Worm (Caenorhabditis elegans) whole organism, L4 larva: Measurements from ENCODE around the gene C16C10.8.

Source experiments
- F26F4.8 ChIP-seq: fragments of 200-800 bp; sonication (Bioruptor generic); conservative IDR thresholded peaks from 2 replicates; pipeline ENCODE4 v1.3.6; 2022; ENCODE audit warnings: missing genetic modification characterization, missing compliant biosample characterization
- F37D6.2 ChIP-seq: sonication (generic microtip); optimal IDR thresholded peaks from 2 replicates; lab custom pipeline; 2016; ENCODE audit warnings: mild to moderate bottlenecking, missing genetic modification characterization, missing compliant biosample characterization
- F44E2.7 ChIP-seq: fragments of 200-800 bp; sonication (Bioruptor generic); IDR thresholded peaks from 2 replicates; pipeline ENCODE4 v2.1.2; 2022; ENCODE audit warnings: missing genetic modification characterization, missing compliant biosample characterization
- F49E8.2 ChIP-seq: sonication (generic microtip); optimal IDR thresholded peaks from 2 replicates; lab custom pipeline; 2016; ENCODE audit warnings: missing compliant biosample characterization, mild to moderate bottlenecking, missing genetic modification characterization, borderline replicate concordance
- Y105C5A.15 ChIP-seq: fragments of 200-800 bp; sonication (Bioruptor generic); IDR thresholded peaks from 2 replicates; pipeline ENCODE4 v1.3.6; 2022; ENCODE audit warnings: missing genetic modification characterization, missing compliant biosample characterization
- Y48G9A.11 ChIP-seq: fragments of 200-800 bp; sonication (Bioruptor generic); IDR thresholded peaks from 2 replicates; pipeline ENCODE4 v1.3.6; 2022; ENCODE audit warnings: missing genetic modification reagents, missing genetic modification characterization, missing compliant biosample characterization
- Y5F2A.4 ChIP-seq: fragments of 200-800 bp; sonication (Bioruptor generic); optimal IDR thresholded peaks from 2 replicates; lab custom pipeline; 2018; ENCODE audit warnings: mild to moderate bottlenecking, missing genetic modification characterization, missing compliant biosample characterization
- Y75B8A.6 ChIP-seq: fragments of 200-800 bp; sonication (Bioruptor generic); IDR thresholded peaks from 2 replicates; pipeline ENCODE4 v1.3.6; 2022; ENCODE audit warnings: missing genetic modification reagents, missing genetic modification characterization, missing compliant biosample characterization
- ZK337.2 ChIP-seq: fragments of 200-800 bp; sonication (Bioruptor generic); IDR thresholded peaks from 2 replicates; pipeline ENCODE4 v1.3.6; 2022; ENCODE audit warnings: missing genetic modification reagents, missing genetic modification characterization, missing compliant biosample characterization
- aha-1 ChIP-seq: fragments of 150-350 bp; peaks from one replicate; lab custom pipeline; 2014; ENCODE audit warnings: missing biosample characterization, missing genetic modification characterization
- aly-2 ChIP-seq: sonication (generic microtip); optimal IDR thresholded peaks from 2 replicates; lab custom pipeline; 2018; ENCODE audit warnings: missing biosample characterization, missing genetic modification characterization
- ceh-20 ChIP-seq: fragments of 200-800 bp; sonication (Bioruptor generic); IDR thresholded peaks from 2 replicates; pipeline ENCODE4 v1.3.6; 2022; ENCODE audit warnings: missing genetic modification reagents, missing genetic modification characterization, missing compliant biosample characterization
- ceh-82 ChIP-seq: sonication (generic microtip); optimal IDR thresholded peaks from 2 replicates; lab custom pipeline; 2017; ENCODE audit warnings: missing biosample characterization, missing genetic modification characterization
- ces-1 ChIP-seq: fragments of 150-350 bp; sonication (generic microtip); optimal IDR thresholded peaks from 4 replicates; lab custom pipeline; 2014; ENCODE audit warnings: missing biosample characterization, missing genetic modification reagents, missing genetic modification characterization
- daf-12 ChIP-seq: fragments of 150-350 bp; optimal IDR thresholded peaks from 2 replicates; lab custom pipeline; 2014; ENCODE audit warnings: missing biosample characterization, missing genetic modification reagents, missing genetic modification characterization
- dmd-6 ChIP-seq: fragments of 200-800 bp; sonication (Bioruptor generic); IDR thresholded peaks from 2 replicates; pipeline ENCODE4 v1.3.6; 2022; ENCODE audit warnings: missing genetic modification reagents, missing genetic modification characterization, missing compliant biosample characterization
- dmd-8 ChIP-seq: fragments of 200-800 bp; sonication (Bioruptor generic); IDR thresholded peaks from 2 replicates; pipeline ENCODE4 v1.3.6; 2022; ENCODE audit warnings: missing genetic modification characterization, missing compliant biosample characterization
- dve-1 ChIP-seq: sonication (generic microtip); optimal IDR thresholded peaks from 2 replicates; lab custom pipeline; 2017; ENCODE audit warnings: antibody characterized with exemption, mild to moderate bottlenecking, missing genetic modification characterization, missing compliant biosample characterization; ENCODE audit not compliant: insufficient read depth
- egl-43 ChIP-seq: fragments of 200-800 bp; sonication (Bioruptor generic); IDR thresholded peaks from 2 replicates; pipeline ENCODE4 v1.3.6; 2022; ENCODE audit warnings: missing genetic modification reagents, missing genetic modification characterization, missing compliant biosample characterization
- fos-1 ChIP-seq: fragments of 150-350 bp; optimal IDR thresholded peaks from 2 replicates; lab custom pipeline; 2014; ENCODE audit warnings: missing biosample characterization, missing genetic modification characterization
- gei-8 ChIP-seq: fragments of 200-800 bp; sonication (Bioruptor generic); optimal IDR thresholded peaks from 2 replicates; lab custom pipeline; 2018; ENCODE audit warnings: mild to moderate bottlenecking, missing genetic modification characterization, missing compliant biosample characterization
- hif-1 ChIP-seq, 2 experiments: sonication (generic microtip); optimal IDR thresholded peaks; 2 replicates each; lab custom pipeline; 2016 to 2017; ENCODE audit warnings: missing compliant biosample characterization in 2 of 2, missing genetic modification characterization in 2 of 2, missing genetic modification reagents in 2 of 2, missing genotype in 2 of 2, mild to moderate bottlenecking in 1 of 2
- hlh-11 ChIP-seq: fragments of 200-800 bp; sonication (Bioruptor generic); optimal IDR thresholded peaks from 2 replicates; lab custom pipeline; 2018; ENCODE audit warnings: mild to moderate bottlenecking, missing genetic modification characterization, missing compliant biosample characterization
- hlh-30 ChIP-seq: sonication (generic microtip); optimal IDR thresholded peaks from 2 replicates; lab custom pipeline; 2017; ENCODE audit warnings: antibody characterized with exemption, mild to moderate bottlenecking, missing genetic modification characterization, missing compliant biosample characterization; ENCODE audit not compliant: insufficient read depth
- lim-7 ChIP-seq: fragments of 200-800 bp; sonication (Bioruptor generic); IDR thresholded peaks from 2 replicates; pipeline ENCODE4 v1.3.6; 2022; ENCODE audit warnings: missing genetic modification characterization, missing compliant biosample characterization
- lin-15B ChIP-seq: fragments of 150-350 bp; sonication (generic microtip); optimal IDR thresholded peaks from 3 replicates; lab custom pipeline; 2014; ENCODE audit warnings: missing biosample characterization, missing genetic modification characterization
- lin-38 ChIP-seq: fragments of 200-800 bp; sonication (Bioruptor generic); IDR thresholded peaks from 2 replicates; pipeline ENCODE4 v1.3.6; 2022; ENCODE audit warnings: missing genetic modification reagents, missing genetic modification characterization, missing compliant biosample characterization
- lir-3 ChIP-seq: sonication (generic microtip); optimal IDR thresholded peaks from 2 replicates; lab custom pipeline; 2016; ENCODE audit warnings: mild to moderate bottlenecking, missing genetic modification characterization, missing compliant biosample characterization
- lsy-2 ChIP-seq, 2 experiments: fragments of 150-350 bp in 1 of 2; sonication (generic microtip) in 1 of 2; optimal IDR thresholded peaks; 2 replicates each; lab custom pipeline; 2014 to 2017; ENCODE audit warnings: missing biosample characterization in 2 of 2, missing genetic modification characterization in 2 of 2
- madf-5 ChIP-seq, 2 experiments: fragments of 200-800 bp; sonication (Bioruptor generic); IDR thresholded peaks; 2 replicates each; pipeline ENCODE4 v1.3.6; 2022; ENCODE audit warnings: missing compliant biosample characterization in 2 of 2, missing genetic modification characterization in 2 of 2
- mes-2 ChIP-seq: sonication (generic microtip); optimal IDR thresholded peaks from 2 replicates; lab custom pipeline; 2016; ENCODE audit warnings: missing genotype, mild to moderate bottlenecking, missing genetic modification characterization, missing compliant biosample characterization; ENCODE audit not compliant: poor library complexity, severe bottlenecking
- mxl-2 ChIP-seq: fragments of 200-800 bp; sonication (Bioruptor generic); conservative IDR thresholded peaks from 2 replicates; pipeline ENCODE4 v1.3.6; 2022; ENCODE audit warnings: missing genetic modification reagents, missing genetic modification characterization, missing compliant biosample characterization
- mxl-3 ChIP-seq: fragments of 200-800 bp; sonication (Bioruptor generic); optimal IDR thresholded peaks from 2 replicates; lab custom pipeline; 2018; ENCODE audit warnings: mild to moderate bottlenecking, missing genetic modification characterization, missing compliant biosample characterization
- nhr-11 ChIP-seq: fragments of 150-350 bp; optimal IDR thresholded peaks from 2 replicates; lab custom pipeline; 2014; ENCODE audit warnings: missing biosample characterization, missing genetic modification characterization
- nhr-41 ChIP-seq: fragments of 200-800 bp; sonication (Bioruptor generic); IDR thresholded peaks from 2 replicates; pipeline ENCODE4 v1.3.6; 2022; ENCODE audit warnings: missing genetic modification reagents, missing genetic modification characterization, missing compliant biosample characterization
- nhr-42 ChIP-seq: fragments of 200-800 bp; sonication (Bioruptor generic); IDR thresholded peaks from 2 replicates; pipeline ENCODE4 v1.3.6; 2022; ENCODE audit warnings: missing genetic modification characterization, missing compliant biosample characterization
- nhr-48 ChIP-seq: sonication (generic microtip); optimal IDR thresholded peaks from 2 replicates; lab custom pipeline; 2016; ENCODE audit warnings: mild to moderate bottlenecking, missing genetic modification characterization, missing compliant biosample characterization
- php-3 ChIP-seq: fragments of 200-800 bp; sonication (Bioruptor generic); IDR thresholded peaks from 2 replicates; pipeline ENCODE4 v1.3.6; 2022; ENCODE audit warnings: missing genetic modification reagents, missing genetic modification characterization, missing compliant biosample characterization
- sdz-12 ChIP-seq: fragments of 200-800 bp; sonication (Bioruptor generic); optimal IDR thresholded peaks from 2 replicates; lab custom pipeline; 2018; ENCODE audit warnings: mild to moderate bottlenecking, missing genetic modification characterization, missing compliant biosample characterization
- set-16 ChIP-seq: fragments of 200-800 bp; sonication (Bioruptor generic); IDR thresholded peaks from 2 replicates; pipeline ENCODE4 v1.3.6; 2022; ENCODE audit warnings: missing genetic modification reagents, missing genetic modification characterization, missing compliant biosample characterization
- snpc-1.2 ChIP-seq: fragments of 200-800 bp; sonication (Bioruptor generic); IDR thresholded peaks from 2 replicates; pipeline ENCODE4 v1.3.6; 2022; ENCODE audit warnings: missing genetic modification reagents, missing genetic modification characterization, missing compliant biosample characterization
- spr-1 ChIP-seq: sonication (generic microtip); optimal IDR thresholded peaks from 2 replicates; lab custom pipeline; 2016; ENCODE audit warnings: mild to moderate bottlenecking, missing genetic modification characterization, missing compliant biosample characterization
- tra-1 ChIP-seq: fragments of 200-800 bp; sonication (Bioruptor generic); IDR thresholded peaks from 2 replicates; pipeline ENCODE4 v1.3.6; 2022; ENCODE audit warnings: missing genetic modification reagents, missing genetic modification characterization, missing compliant biosample characterization
- unc-39 ChIP-seq: sonication (generic microtip); optimal IDR thresholded peaks from 2 replicates; lab custom pipeline; 2017; ENCODE audit warnings: missing biosample characterization, missing genetic modification characterization
- vab-7 ChIP-seq: fragments of 200-800 bp; sonication (Bioruptor generic); IDR thresholded peaks from 2 replicates; pipeline ENCODE4 v1.3.6; 2022; ENCODE audit warnings: missing genetic modification reagents, missing genetic modification characterization, missing compliant biosample characterization
- zag-1 ChIP-seq: fragments of 150-350 bp; optimal IDR thresholded peaks from 2 replicates; lab custom pipeline; 2014; ENCODE audit warnings: missing biosample characterization, missing genetic modification characterization
- zip-11 ChIP-seq: fragments of 200-800 bp; sonication (Bioruptor generic); IDR thresholded peaks from 2 replicates; pipeline ENCODE4 v1.3.6; 2022; ENCODE audit warnings: missing genetic modification characterization, missing compliant biosample characterization
- zip-2 ChIP-seq: fragments of 150-350 bp; optimal IDR thresholded peaks from 2 replicates; lab custom pipeline; 2014; ENCODE audit warnings: missing biosample characterization, missing genetic modification characterization
- ztf-11 ChIP-seq: fragments of 150-350 bp; optimal IDR thresholded peaks from 2 replicates; lab custom pipeline; 2014; ENCODE audit warnings: missing biosample characterization, missing genetic modification characterization
- ztf-7 ChIP-seq: fragments of 150-350 bp; optimal IDR thresholded peaks from 2 replicates; lab custom pipeline; 2014; ENCODE audit warnings: missing biosample characterization, missing genetic modification characterization

Gene C16C10.8

ce11 chrIII:4195306-4196008, 31.5 kb upstream of the C16C10.8 start (continued):
- no peak for TF ChIP-seq lir-3 (tag; lab: Kevin White, UChicago)
- TF ChIP-seq ceh-20 (GFP tag; lab: Robert Waterston, UW): peak; percentile 15; the same call in 1 of the 2 replicates
- no peak for TF ChIP-seq egl-43 (GFP tag; lab: Robert Waterston, UW)
- no peak for TF ChIP-seq zag-1 (tag; lab: Kevin White, UChicago)
- TF ChIP-seq hlh-11: peak; percentile 48
- no peak for TF ChIP-seq ceh-82 (tag; lab: Kevin White, UChicago)
- TF ChIP-seq Y75B8A.6 (GFP tag; lab: Robert Waterston, UW): peak; percentile 56; the same call in 1 of the 2 replicates
- no peak for TF ChIP-seq vab-7 (GFP tag; lab: Robert Waterston, UW)
- TF ChIP-seq tra-1 (GFP tag; lab: Robert Waterston, UW): 0 out of 2 replicates have a peak, but pooled peaks have one; percentile 36
- TF ChIP-seq daf-12: no peak
- no peak for TF ChIP-seq F26F4.8 (GFP tag; lab: Robert Waterston, UW)
- TF ChIP-seq sdz-12 (GFP tag; lab: Kevin White, UChicago): peak; percentile 21
- peak; percentile 66; the same call in 1 of the 2 replicates for TF ChIP-seq Y105C5A.15 (GFP tag; lab: Robert Waterston, UW)
- TF ChIP-seq snpc-1.2 (GFP tag; lab: Robert Waterston, UW): peak; percentile 71
- no peak for TF ChIP-seq ztf-11 (tag; lab: Kevin White, UChicago)
- TF ChIP-seq hif-1 (tag; optimal IDR thresholded peaks at IDR 0.05; lab: Kevin White, UChicago): peak in 1 of 2 experiments; percentile 63
- TF ChIP-seq madf-5 (GFP tag; IDR thresholded peaks at IDR 0.05; lab: Robert Waterston, UW): no peak
- TF ChIP-seq F49E8.2 (tag; lab: Kevin White, UChicago): no peak
- peak; percentile 23 for TF ChIP-seq nhr-48 (tag; lab: Kevin White, UChicago)
- TF ChIP-seq mxl-3: peak; percentile 43
- no peak; the same call in 1 of the 2 replicates for TF ChIP-seq nhr-41 (GFP tag; lab: Robert Waterston, UW)
- TF ChIP-seq dve-1: peak; percentile 88
- TF ChIP-seq dmd-6 (GFP tag; lab: Robert Waterston, UW): peak; percentile 30; the same call in 1 of the 2 replicates
- no peak for TF ChIP-seq ztf-7 (tag; lab: Kevin White, UChicago)
- TF ChIP-seq F44E2.7 (GFP tag; lab: Robert Waterston, UW): peak; percentile 64; the same call in 1 of the 2 replicates
- peak; percentile 54 for TF ChIP-seq Y5F2A.4 (GFP tag; lab: Kevin White, UChicago)
- no peak for TF ChIP-seq aly-2 (tag; lab: Kevin White, UChicago)
- no peak for TF ChIP-seq nhr-11
- TF ChIP-seq fos-1 (tag; lab: Kevin White, UChicago): no peak
- TF ChIP-seq lsy-2 (tag; optimal IDR thresholded peaks at IDR 0.05; lab: Kevin White, UChicago): peak; percentile 10 to 81
- no peak for TF ChIP-seq ZK337.2 (GFP tag; lab: Robert Waterston, UW)
- peak; percentile 45 for TF ChIP-seq F37D6.2 (tag; lab: Kevin White, UChicago)
- TF ChIP-seq unc-39 (tag; lab: Kevin White, UChicago): no peak
- no peak for TF ChIP-seq nhr-42 (GFP tag; lab: Robert Waterston, UW)
- TF ChIP-seq dmd-8 (GFP tag; lab: Robert Waterston, UW): 0 out of 2 replicates have a peak, but pooled peaks have one; percentile 36
- peak; percentile 99 for TF ChIP-seq aha-1 (tag; lab: Kevin White, UChicago)
- TF ChIP-seq set-16 (GFP tag; lab: Robert Waterston, UW): no peak
- peak; percentile 37 for TF ChIP-seq hlh-30
- peak; percentile 15 for TF ChIP-seq gei-8 (GFP tag; lab: Kevin White, UChicago)
- TF ChIP-seq ces-1 (GFP tag; lab: Kevin White, UChicago): peak; percentile 38
- TF ChIP-seq lin-15B (tag; lab: Kevin White, UChicago): no peak
- TF ChIP-seq zip-11 (GFP tag; lab: Robert Waterston, UW): no peak
- no peak for TF ChIP-seq lim-7 (GFP tag; lab: Robert Waterston, UW)
- TF ChIP-seq mes-2: peak; percentile 80
- TF ChIP-seq mxl-2 (GFP tag; lab: Robert Waterston, UW): no peak
- TF ChIP-seq Y48G9A.11 (GFP tag; lab: Robert Waterston, UW): peak; percentile 77
- peak; percentile 49 for TF ChIP-seq zip-2 (tag; lab: Kevin White, UChicago)
- TF ChIP-seq spr-1: peak; percentile 48
- TF ChIP-seq php-3 (GFP tag; lab: Robert Waterston, UW): peak; percentile 36
- peak; percentile 67 for TF ChIP-seq lin-38 (GFP tag; lab: Robert Waterston, UW)
